Worm (Caenorhabditis elegans) whole organism, young adult: ENCODE results near the gene nhr-105.

ENCODE experiments used
- C17E4.6 ChIP-seq: fragments of 200-800 bp; sonication (Bioruptor generic); IDR thresholded peaks from 2 replicates; pipeline ENCODE4 v1.3.6; 2022; ENCODE audit warnings: missing genetic modification reagents, missing genetic modification characterization, missing compliant biosample characterization
- F10E7.11 ChIP-seq: sonication (generic microtip); optimal IDR thresholded peaks from 2 replicates; lab custom pipeline; 2017; ENCODE audit warnings: mild to moderate bottlenecking, missing genetic modification characterization, moderate library complexity, missing compliant biosample characterization
- F33H1.4 ChIP-seq: fragments of 200-800 bp; sonication (Bioruptor generic); IDR thresholded peaks from 2 replicates; pipeline ENCODE4 v1.3.6; 2022; ENCODE audit warnings: missing genetic modification reagents, missing genetic modification characterization, missing compliant biosample characterization
- F39B2.1 ChIP-seq: fragments of 200-800 bp; sonication (Bioruptor generic); IDR thresholded peaks from 2 replicates; pipeline ENCODE4 v1.3.6; 2022; ENCODE audit warnings: missing genetic modification reagents, missing genetic modification characterization, missing compliant biosample characterization
- F49E8.2 ChIP-seq: sonication (generic microtip); optimal IDR thresholded peaks from 3 replicates; lab custom pipeline; 2017; ENCODE audit warnings: missing genetic modification characterization, mild to moderate bottlenecking, missing compliant biosample characterization, antibody characterized with exemption, moderate library complexity; ENCODE audit not compliant: insufficient read depth
- F52B5.7 ChIP-seq: sonication (generic microtip); optimal IDR thresholded peaks from 2 replicates; lab custom pipeline; 2016; ENCODE audit warnings: mild to moderate bottlenecking, missing genetic modification characterization, missing compliant biosample characterization
- K11D2.4 ChIP-seq: fragments of 200-800 bp; sonication (Bioruptor generic); IDR thresholded peaks from 2 replicates; pipeline ENCODE4 v1.3.6; 2022; ENCODE audit warnings: missing genetic modification reagents, missing genetic modification characterization, missing compliant biosample characterization
- T07F8.4 ChIP-seq: sonication (generic microtip); optimal IDR thresholded peaks from 2 replicates; lab custom pipeline; 2016; ENCODE audit warnings: mild to moderate bottlenecking, missing genetic modification characterization, moderate library complexity, missing compliant biosample characterization
- Y53F4B.3 ChIP-seq: fragments of 200-800 bp; sonication (Bioruptor generic); IDR thresholded peaks from 2 replicates; pipeline ENCODE4 v1.3.6; 2022; ENCODE audit warnings: missing genetic modification reagents, missing genetic modification characterization, missing compliant biosample characterization
- Y53G8AR.9 ChIP-seq: fragments of 200-800 bp; sonication (Bioruptor generic); conservative IDR thresholded peaks from 2 replicates; pipeline ENCODE4 v1.3.6; 2022; ENCODE audit warnings: missing genetic modification reagents, missing genetic modification characterization, missing compliant biosample characterization
- Y56A3A.18 ChIP-seq: fragments of 200-800 bp; sonication (Bioruptor generic); IDR thresholded peaks from 2 replicates; pipeline ENCODE4 v1.3.6; 2022; ENCODE audit warnings: missing genetic modification reagents, missing genetic modification characterization, missing compliant biosample characterization
- akir-1 ChIP-seq: fragments of 200-800 bp; sonication (Bioruptor generic); optimal IDR thresholded peaks from 2 replicates; lab custom pipeline; 2018; ENCODE audit warnings: mild to moderate bottlenecking, missing genetic modification characterization, moderate library complexity, missing compliant biosample characterization
- atf-7 ChIP-seq: sonication (generic microtip); optimal IDR thresholded peaks from 2 replicates; lab custom pipeline; 2017; ENCODE audit warnings: mild to moderate bottlenecking, missing genetic modification characterization, missing compliant biosample characterization
- attf-5 ChIP-seq: fragments of 200-800 bp; sonication (Bioruptor generic); optimal IDR thresholded peaks from 2 replicates; lab custom pipeline; 2018; ENCODE audit warnings: mild to moderate bottlenecking, missing genetic modification characterization, missing compliant biosample characterization
- bed-1 ChIP-seq: fragments of 200-800 bp; sonication (Bioruptor generic); IDR thresholded peaks from 2 replicates; pipeline ENCODE4 v1.3.6; 2022; ENCODE audit warnings: missing genetic modification reagents, missing genetic modification characterization, missing compliant biosample characterization
- bed-2 ChIP-seq: fragments of 200-800 bp; sonication (Bioruptor generic); IDR thresholded peaks from 2 replicates; pipeline ENCODE4 v1.3.6; 2022; ENCODE audit warnings: missing genetic modification reagents, missing genetic modification characterization, missing compliant biosample characterization
- ceh-27 ChIP-seq: fragments of 200-800 bp; sonication (Bioruptor generic); optimal IDR thresholded peaks from 2 replicates; lab custom pipeline; 2018; ENCODE audit warnings: mild to moderate bottlenecking, missing genetic modification characterization, moderate library complexity, missing compliant biosample characterization
- ceh-40 ChIP-seq: fragments of 200-800 bp; sonication (Bioruptor generic); IDR thresholded peaks from 2 replicates; pipeline ENCODE4 v1.3.6; 2022; ENCODE audit warnings: missing genetic modification characterization, missing compliant biosample characterization
- ceh-58 ChIP-seq: fragments of 200-800 bp; sonication (Bioruptor generic); IDR thresholded peaks from 2 replicates; pipeline ENCODE4 v1.3.6; 2022; ENCODE audit warnings: missing genetic modification characterization, missing compliant biosample characterization
- ceh-79 ChIP-seq: sonication (generic microtip); optimal IDR thresholded peaks from 2 replicates; lab custom pipeline; 2017; ENCODE audit warnings: mild to moderate bottlenecking, missing genetic modification characterization, missing compliant biosample characterization
- die-1 ChIP-seq: sonication (generic microtip); optimal IDR thresholded peaks from 2 replicates; lab custom pipeline; 2016; ENCODE audit warnings: missing genotype, mild to moderate bottlenecking, missing genetic modification characterization, missing compliant biosample characterization
- dpl-1 ChIP-seq: fragments of 150-350 bp; optimal IDR thresholded peaks from 2 replicates; lab custom pipeline; 2014; ENCODE audit warnings: missing biosample characterization, missing genetic modification reagents, missing genetic modification characterization
- egl-18 ChIP-seq: fragments of 200-800 bp; sonication (Bioruptor generic); IDR thresholded peaks from 2 replicates; pipeline ENCODE4 v1.3.6; 2022; ENCODE audit warnings: missing genetic modification reagents, missing genetic modification characterization, missing compliant biosample characterization
- egl-44 ChIP-seq: fragments of 200-800 bp; sonication (Bioruptor generic); IDR thresholded peaks from 2 replicates; pipeline ENCODE4 v1.3.6; 2022; ENCODE audit warnings: missing genetic modification reagents, missing genetic modification characterization, missing compliant biosample characterization
- ets-4 ChIP-seq: fragments of 200-800 bp; sonication (Bioruptor generic); optimal IDR thresholded peaks from 2 replicates; lab custom pipeline; 2018; ENCODE audit warnings: mild to moderate bottlenecking, missing genetic modification characterization, missing compliant biosample characterization
- fkh-3 ChIP-seq: sonication (generic microtip); optimal IDR thresholded peaks from 2 replicates; lab custom pipeline; 2016; ENCODE audit warnings: mild to moderate bottlenecking, missing genetic modification characterization, missing compliant biosample characterization
- him-1 ChIP-seq: sonication (generic microtip); optimal IDR thresholded peaks from 2 replicates; lab custom pipeline; 2016; ENCODE audit warnings: missing genotype, missing genetic modification reagents, missing genetic modification characterization, missing compliant biosample characterization
- hlh-26 ChIP-seq: fragments of 200-800 bp; sonication (Bioruptor generic); conservative IDR thresholded peaks from 2 replicates; pipeline ENCODE4 v1.3.6; 2022; ENCODE audit warnings: missing genetic modification reagents, missing genetic modification characterization, missing compliant biosample characterization
- hmg-1.2 ChIP-seq: fragments of 200-800 bp; sonication (Bioruptor generic); IDR thresholded peaks from 2 replicates; pipeline ENCODE4 v1.3.6; 2022; ENCODE audit warnings: missing genetic modification reagents, missing genetic modification characterization, missing compliant biosample characterization
- hmg-20 ChIP-seq: fragments of 200-800 bp; sonication (Bioruptor generic); IDR thresholded peaks from 2 replicates; pipeline ENCODE4 v1.3.6; 2022; ENCODE audit warnings: missing genetic modification reagents, missing genetic modification characterization, missing compliant biosample characterization
- hsf-1 ChIP-seq: fragments of 200-800 bp; sonication (Bioruptor generic); IDR thresholded peaks from 2 replicates; pipeline ENCODE4 v1.3.6; 2022; ENCODE audit warnings: missing genetic modification reagents, missing genetic modification characterization, missing compliant biosample characterization
- lag-1 ChIP-seq: fragments of 200-800 bp; sonication (Bioruptor generic); IDR thresholded peaks from 2 replicates; pipeline ENCODE4 v1.3.6; 2022; ENCODE audit warnings: missing genetic modification reagents, missing genetic modification characterization, missing compliant biosample characterization
- lin-40 ChIP-seq: sonication (generic microtip); optimal IDR thresholded peaks from 2 replicates; lab custom pipeline; 2016; ENCODE audit warnings: missing genetic modification characterization, mild to moderate bottlenecking, missing compliant biosample characterization, missing genotype, missing genetic modification reagents
- lin-54 ChIP-seq: fragments of 200-800 bp; sonication (Bioruptor generic); optimal IDR thresholded peaks from 2 replicates; lab custom pipeline; 2018; ENCODE audit warnings: mild to moderate bottlenecking, missing genetic modification characterization, missing compliant biosample characterization
- madf-3 ChIP-seq: fragments of 200-800 bp; sonication (Bioruptor generic); IDR thresholded peaks from 2 replicates; pipeline ENCODE4 v1.3.6; 2022; ENCODE audit warnings: missing genetic modification reagents, missing genetic modification characterization, missing compliant biosample characterization
- madf-6 ChIP-seq: fragments of 200-800 bp; sonication (Bioruptor generic); IDR thresholded peaks from 2 replicates; pipeline ENCODE4 v1.3.6; 2022; ENCODE audit warnings: missing genetic modification reagents, missing genetic modification characterization, missing compliant biosample characterization
- mel-28 ChIP-seq: sonication (generic microtip); optimal IDR thresholded peaks from 2 replicates; lab custom pipeline; 2016; ENCODE audit warnings: borderline replicate concordance, mild to moderate bottlenecking, missing genetic modification characterization, missing compliant biosample characterization
- nfya-1 ChIP-seq: sonication (generic microtip); optimal IDR thresholded peaks from 2 replicates; lab custom pipeline; 2017; ENCODE audit warnings: antibody characterized with exemption, missing compliant biosample characterization, missing genetic modification characterization, borderline replicate concordance; ENCODE audit not compliant: insufficient read depth
- nhr-179 ChIP-seq: sonication (generic microtip); optimal IDR thresholded peaks from 2 replicates; lab custom pipeline; 2016; ENCODE audit warnings: mild to moderate bottlenecking, missing genetic modification characterization, missing compliant biosample characterization
- pbrm-1 ChIP-seq: fragments of 200-800 bp; sonication (Bioruptor generic); IDR thresholded peaks from 2 replicates; pipeline ENCODE4 v1.3.6; 2022; ENCODE audit warnings: missing genetic modification reagents, missing genetic modification characterization, missing compliant biosample characterization
- pha-4 ChIP-seq: fragments of 150-350 bp; sonication (generic microtip); optimal IDR thresholded peaks from 2 replicates; lab custom pipeline; 2014; ENCODE audit warnings: missing biosample characterization, missing genetic modification reagents, missing genetic modification characterization
- repo-1 ChIP-seq: sonication (generic microtip); optimal IDR thresholded peaks from 2 replicates; lab custom pipeline; 2017; ENCODE audit warnings: mild to moderate bottlenecking, missing genetic modification characterization, missing compliant biosample characterization
- rpc-1 ChIP-seq, 2 experiments: fragments of 150-350 bp in 1 of 2; sonication (generic microtip) in 1 of 2; optimal IDR thresholded peaks; 2 replicates each; lab custom pipeline; 2014 to 2018; ENCODE audit warnings: missing biosample characterization in 1 of 2, missing genetic modification characterization in 1 of 2, missing genetic modification reagents in 1 of 2, missing genotype in 1 of 2
- sea-2 ChIP-seq: fragments of 200-800 bp; sonication (Bioruptor generic); IDR thresholded peaks from 2 replicates; pipeline ENCODE4 v1.3.6; 2022; ENCODE audit warnings: missing genetic modification characterization, missing compliant biosample characterization
- snpc-1.3 ChIP-seq: sonication (generic microtip); optimal IDR thresholded peaks from 2 replicates; lab custom pipeline; 2017; ENCODE audit warnings: missing genetic modification characterization, mild to moderate bottlenecking, missing compliant biosample characterization, antibody characterized with exemption, moderate library complexity, missing genotype, missing genetic modification reagents; ENCODE audit not compliant: insufficient read depth
- tlf-1 ChIP-seq: fragments of 200-800 bp; sonication (Bioruptor generic); optimal IDR thresholded peaks from 2 replicates; lab custom pipeline; 2018; ENCODE audit warnings: mild to moderate bottlenecking, missing genetic modification characterization, missing compliant biosample characterization
- unc-130 ChIP-seq: sonication (generic microtip); optimal IDR thresholded peaks from 2 replicates; lab custom pipeline; 2016; ENCODE audit warnings: missing genetic modification reagents, missing genetic modification characterization, missing compliant biosample characterization
- unc-62 ChIP-seq: fragments of 150-350 bp; optimal IDR thresholded peaks from 2 replicates; lab custom pipeline; 2014; ENCODE audit warnings: missing biosample characterization, missing genetic modification reagents, missing genetic modification characterization
- ztf-3 ChIP-seq: fragments of 200-800 bp; sonication (Bioruptor generic); optimal IDR thresholded peaks from 2 replicates; lab custom pipeline; 2018; ENCODE audit warnings: mild to moderate bottlenecking, missing genetic modification characterization, missing compliant biosample characterization

nhr-105 gene

ce11 chrIV:7049672-7050206, at the start of gene nhr-105 (continued):
- TF ChIP-seq atf-7 (peak; percentile 80), him-1 (tag; lab: Kevin White, UChicago) (no peak), Y53F4B.3 (GFP tag; lab: Robert Waterston, UW) (no peak), F49E8.2 (tag; lab: Kevin White, UChicago) (no peak), die-1 (tag; lab: Kevin White, UChicago) (no peak), attf-5 (GFP tag; lab: Kevin White, UChicago) (peak; percentile 56), pbrm-1 (GFP tag; lab: Robert Waterston, UW) (no peak), nfya-1 (tag; lab: Kevin White, UChicago) (no peak), unc-62 (GFP tag; lab: Kevin White, UChicago) (peak; percentile 36), F33H1.4 (GFP tag; lab: Robert Waterston, UW) (no peak), unc-130 (GFP tag; lab: Kevin White, UChicago) (no peak), lin-40 (tag; lab: Kevin White, UChicago) (peak; percentile 59), bed-1 (no peak), bed-2 (GFP tag; lab: Robert Waterston, UW) (no peak), K11D2.4 (GFP tag; lab: Robert Waterston, UW) (no peak), ceh-40 (no peak), sea-2 (GFP tag; lab: Robert Waterston, UW) (no peak), dpl-1 (GFP tag; lab: Kevin White, UChicago) (no peak), lin-54 (GFP tag; lab: Kevin White, UChicago) (no peak), hlh-26 (GFP tag; lab: Robert Waterston, UW) (no peak), F39B2.1 (no peak), snpc-1.3 (tag; lab: Kevin White, UChicago) (no peak), ceh-58 (GFP tag; lab: Robert Waterston, UW) (no peak), hmg-1.2 (GFP tag; lab: Robert Waterston, UW) (peak; percentile 70), lag-1 (GFP tag; lab: Robert Waterston, UW) (no peak), ztf-3 (GFP tag; lab: Kevin White, UChicago) (no peak), egl-18 (no peak), repo-1 (no peak), pha-4 (tag; lab: Kevin White, UChicago) (no peak), ceh-79 (tag; lab: Kevin White, UChicago) (no peak), Y53G8AR.9 (GFP tag; lab: Robert Waterston, UW) (no peak), Y56A3A.18 (GFP tag; lab: Robert Waterston, UW) (no peak), ets-4 (GFP tag; lab: Kevin White, UChicago) (no peak), C17E4.6 (GFP tag; lab: Robert Waterston, UW) (no peak), mel-28 (tag; lab: Kevin White, UChicago) (no peak), tlf-1 (GFP tag; lab: Kevin White, UChicago) (peak; percentile 10), hsf-1 (GFP tag; lab: Robert Waterston, UW) (no peak), F52B5.7 (no peak), hmg-20 (GFP tag; lab: Robert Waterston, UW) (no peak), rpc-1 (optimal IDR thresholded peaks at IDR 0.05; lab: Kevin White, UChicago) (no peak), rpc-1 (tag; optimal IDR thresholded peaks at IDR 0.05; lab: Kevin White, UChicago) (no peak), akir-1 (no peak), F10E7.11 (no peak), ceh-27 (GFP tag; lab: Kevin White, UChicago) (no peak), nhr-179 (tag; lab: Kevin White, UChicago) (no peak), fkh-3 (tag; lab: Kevin White, UChicago) (no peak), T07F8.4 (tag; lab: Kevin White, UChicago) (no peak), egl-44 (GFP tag; lab: Robert Waterston, UW) (no peak), madf-3 (GFP tag; lab: Robert Waterston, UW) (no peak), madf-6 (GFP tag; lab: Robert Waterston, UW) (no peak)
